Worm (Caenorhabditis elegans) whole organism, L2 larva: ENCODE data around the gene sptl-1.
A peak's percentile ranks its signal among the peaks of the same experiment; 100 is the strongest.
"Not testable (repeated sequence)": the region's sequence is repeated elsewhere in the genome, so short reads cannot be mapped to it uniquely, and the experiment has no call there.

Experiments
- C34F6.9 ChIP-seq: fragments of 150-350 bp; optimal IDR thresholded peaks from 2 replicates; lab custom pipeline; 2014; ENCODE audit warnings: missing biosample characterization, missing genetic modification characterization
- R02D3.7 ChIP-seq: fragments of 150-350 bp; optimal IDR thresholded peaks from 2 replicates; lab custom pipeline; 2014; ENCODE audit warnings: missing biosample characterization, missing genetic modification characterization
- Y55F3AM.14 ChIP-seq: fragments of 200-800 bp; sonication (Bioruptor generic); optimal IDR thresholded peaks from 2 replicates; lab custom pipeline; 2018; ENCODE audit warnings: mild to moderate bottlenecking, missing genetic modification characterization, missing compliant biosample characterization
- alr-1 ChIP-seq: fragments of 150-350 bp; optimal IDR thresholded peaks from 2 replicates; lab custom pipeline; 2014; ENCODE audit warnings: missing biosample characterization, missing genetic modification characterization
- ama-1 ChIP-seq: fragments of 150-350 bp; optimal IDR thresholded peaks from 2 replicates; lab custom pipeline; 2018; ENCODE audit warnings: inconsistent platforms
- blmp-1 ChIP-seq: sonication (generic microtip); optimal IDR thresholded peaks from 2 replicates; lab custom pipeline; 2017; ENCODE audit warnings: missing genetic modification characterization, mild to moderate bottlenecking, missing compliant biosample characterization, antibody characterized with exemption, moderate library complexity; ENCODE audit not compliant: insufficient read depth
- ceh-82 ChIP-seq: fragments of 150-350 bp; optimal IDR thresholded peaks from 2 replicates; lab custom pipeline; 2014; ENCODE audit warnings: missing biosample characterization, missing genetic modification characterization
- crh-2 ChIP-seq: sonication (generic microtip); optimal IDR thresholded peaks from 2 replicates; lab custom pipeline; 2017; ENCODE audit warnings: missing biosample characterization, missing genetic modification characterization
- elt-1 ChIP-seq: fragments of 150-350 bp; optimal IDR thresholded peaks from 2 replicates; lab custom pipeline; 2014; ENCODE audit warnings: missing biosample characterization, missing genetic modification characterization
- elt-3 ChIP-seq: sonication (generic microtip); optimal IDR thresholded peaks from 2 replicates; lab custom pipeline; 2017; ENCODE audit warnings: missing biosample characterization, missing genetic modification characterization
- fos-1 ChIP-seq: fragments of 150-350 bp; optimal IDR thresholded peaks from 2 replicates; lab custom pipeline; 2014; ENCODE audit warnings: missing biosample characterization, missing genetic modification characterization
- gmeb-1 ChIP-seq: fragments of 150-350 bp; optimal IDR thresholded peaks from 2 replicates; lab custom pipeline; 2014; ENCODE audit warnings: missing biosample characterization, missing genetic modification characterization
- lin-11 ChIP-seq: fragments of 150-350 bp; sonication (generic microtip); optimal IDR thresholded peaks from 2 replicates; lab custom pipeline; 2014; ENCODE audit warnings: missing biosample characterization, missing genetic modification characterization, inconsistent platforms, mixed read lengths
- lin-13 ChIP-seq: fragments of 150-350 bp; optimal IDR thresholded peaks from 2 replicates; lab custom pipeline; 2014; ENCODE audit warnings: missing biosample characterization, missing genetic modification reagents, missing genetic modification characterization
- lsy-2 ChIP-seq, 2 experiments: fragments of 150-350 bp in 1 of 2; sonication (generic microtip) in 1 of 2; optimal IDR thresholded peaks; 2 replicates each; lab custom pipeline; 2014 to 2017; ENCODE audit warnings: missing biosample characterization in 2 of 2, missing genetic modification characterization in 2 of 2
- mab-5 ChIP-seq: fragments of 150-350 bp; optimal IDR thresholded peaks from 2 replicates; lab custom pipeline; 2014; ENCODE audit warnings: missing biosample characterization, missing genetic modification characterization
- mbf-1 ChIP-seq: sonication (generic microtip); optimal IDR thresholded peaks from 2 replicates; lab custom pipeline; 2017; ENCODE audit warnings: missing biosample characterization, missing genetic modification characterization
- nhr-11 ChIP-seq: fragments of 150-350 bp; optimal IDR thresholded peaks from 2 replicates; lab custom pipeline; 2014; ENCODE audit warnings: missing biosample characterization, missing genetic modification characterization
- nhr-12 ChIP-seq: fragments of 150-350 bp; optimal IDR thresholded peaks from 2 replicates; lab custom pipeline; 2014; ENCODE audit warnings: missing biosample characterization, missing genetic modification characterization
- nhr-21 ChIP-seq: fragments of 150-350 bp; optimal IDR thresholded peaks from 2 replicates; lab custom pipeline; 2014; ENCODE audit warnings: missing biosample characterization, missing genetic modification characterization
- nhr-237 ChIP-seq: fragments of 150-350 bp; optimal IDR thresholded peaks from 2 replicates; lab custom pipeline; 2014; ENCODE audit warnings: missing biosample characterization, missing genetic modification characterization
- nhr-25 ChIP-seq: fragments of 150-350 bp; sonication (generic microtip); optimal IDR thresholded peaks from 3 replicates; lab custom pipeline; 2014; ENCODE audit warnings: missing biosample characterization, missing genetic modification characterization
- nhr-6 ChIP-seq: fragments of 150-350 bp; optimal IDR thresholded peaks from 2 replicates; lab custom pipeline; 2014; ENCODE audit warnings: missing biosample characterization, missing genetic modification characterization
- nhr-77 ChIP-seq: fragments of 150-350 bp; optimal IDR thresholded peaks from 2 replicates; lab custom pipeline; 2014; ENCODE audit warnings: missing biosample characterization, missing genetic modification characterization
- peb-1 ChIP-seq: fragments of 150-350 bp; optimal IDR thresholded peaks from 2 replicates; lab custom pipeline; 2014; ENCODE audit warnings: missing biosample characterization, missing genetic modification characterization
- sem-4 ChIP-seq: fragments of 150-350 bp; optimal IDR thresholded peaks from 2 replicates; lab custom pipeline; 2014; ENCODE audit warnings: missing biosample characterization, missing genetic modification reagents, missing genetic modification characterization
- sma-3 ChIP-seq: sonication (generic microtip); optimal IDR thresholded peaks from 2 replicates; lab custom pipeline; 2016; ENCODE audit warnings: missing genetic modification reagents, missing genetic modification characterization, missing compliant biosample characterization
- sma-9 ChIP-seq, 2 experiments: fragments of 150-350 bp in 1 of 2; sonication (generic microtip) in 1 of 2; optimal IDR thresholded peaks; 2 replicates each; lab custom pipeline; 2014 to 2016; ENCODE audit warnings: missing genetic modification characterization in 2 of 2, mild to moderate bottlenecking in 1 of 2, missing biosample characterization in 1 of 2, missing compliant biosample characterization in 1 of 2, missing genetic modification reagents in 1 of 2, moderate library complexity in 1 of 2
- snpc-4 ChIP-seq: fragments of 150-350 bp; optimal IDR thresholded peaks from 2 replicates; lab custom pipeline; 2014; ENCODE audit warnings: missing biosample characterization, missing genetic modification characterization
- unc-39 ChIP-seq: fragments of 150-350 bp; optimal IDR thresholded peaks from 2 replicates; lab custom pipeline; 2014; ENCODE audit warnings: missing biosample characterization, missing genetic modification characterization
- unc-55 ChIP-seq: fragments of 150-350 bp; sonication (generic microtip); optimal IDR thresholded peaks from 3 replicates; lab custom pipeline; 2014; ENCODE audit warnings: missing biosample characterization, missing genetic modification reagents, missing genetic modification characterization
- zag-1 ChIP-seq: fragments of 150-350 bp; optimal IDR thresholded peaks from 2 replicates; lab custom pipeline; 2014; ENCODE audit warnings: missing biosample characterization, missing genetic modification characterization
- ztf-1 ChIP-seq: fragments of 200-800 bp; sonication (Bioruptor generic); conservative IDR thresholded peaks from 2 replicates; pipeline ENCODE4 v1.3.6; 2022; ENCODE audit warnings: missing genetic modification characterization, missing compliant biosample characterization
- ztf-11 ChIP-seq: sonication (generic microtip); optimal IDR thresholded peaks from 2 replicates; lab custom pipeline; 2017; ENCODE audit warnings: missing biosample characterization, missing genetic modification characterization
- ztf-4 ChIP-seq: fragments of 150-350 bp; optimal IDR thresholded peaks from 2 replicates; lab custom pipeline; 2014; ENCODE audit warnings: missing biosample characterization, missing genetic modification characterization

sptl-1 gene

ce11 chrII:91419-91818 lies 40.0 kb downstream of the sptl-1 start, which contains the start of gene mcat-1:
TSS of gene mcat-1 (minus strand) at chrII:91519.
- TF ChIP-seq ceh-82 (tag; lab: Kevin White, UChicago) (no peak), nhr-237 (tag; lab: Kevin White, UChicago) (no peak), unc-39 (tag; lab: Kevin White, UChicago) (no peak)

ce11 chrII:95177-95576 lies 43.7 kb downstream of the sptl-1 start, which contains the start of gene C50D2.7:
TSS of gene C50D2.7 (minus strand) at chrII:95277.
- no peak for TF ChIP-seq nhr-11 (tag; lab: Kevin White, UChicago)
- TF ChIP-seq mab-5 (tag; lab: Kevin White, UChicago): no peak
- no peak for TF ChIP-seq zag-1 (tag; lab: Kevin White, UChicago)
- no peak for TF ChIP-seq ztf-4
- no peak for TF ChIP-seq nhr-77
- no peak for TF ChIP-seq elt-3 (tag; lab: Kevin White, UChicago)

DNA sequence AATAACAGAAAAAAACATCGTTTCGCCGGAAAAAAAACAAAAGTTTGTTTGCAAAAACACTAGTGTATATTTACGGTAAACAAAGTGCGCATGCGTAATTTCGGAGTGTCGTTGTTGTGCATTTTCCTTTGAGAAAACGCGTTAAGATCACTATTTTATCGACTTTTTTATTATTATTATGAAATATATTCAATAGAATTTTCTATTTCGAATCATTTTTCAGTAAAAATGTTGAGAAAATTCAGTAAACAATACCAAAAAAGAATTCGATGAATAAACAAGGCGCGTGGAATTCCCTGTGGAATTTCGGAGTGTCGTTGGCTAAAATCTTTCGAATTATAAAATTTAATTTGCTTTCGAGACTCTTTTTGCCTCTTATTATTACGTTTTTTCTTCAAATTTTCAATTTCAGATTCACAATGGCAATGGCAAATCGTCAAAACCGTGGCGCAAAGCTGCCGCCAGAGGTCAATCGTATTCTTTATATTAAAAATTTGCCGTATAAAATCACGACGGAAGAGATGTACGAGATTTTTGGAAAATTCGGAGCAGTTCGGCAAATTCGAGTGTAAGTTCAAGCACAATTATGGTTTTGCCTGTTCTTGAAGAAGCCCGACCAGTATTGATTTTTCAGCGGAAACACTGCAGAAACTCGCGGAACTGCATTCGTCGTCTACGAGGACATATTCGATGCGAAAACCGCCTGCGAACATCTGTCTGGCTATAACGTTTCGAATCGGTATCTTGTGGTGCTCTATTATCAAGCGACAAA lies 46.7 kb downstream of the sptl-1 start, which contains the start of the genes luc-7L3 and sftb-6:
luc-7L3 (minus strand) TSS at position 36 of the 772 bp plus-strand sequence.
sftb-6 (plus strand) TSS at position 413 of the 772 bp plus-strand sequence.
- TF ChIP-seq lin-11 (no peak), ztf-4 (no peak), C34F6.9 (tag; lab: Kevin White, UChicago) (peak; percentile 78), sma-3 (GFP tag; lab: Kevin White, UChicago) (peak; percentile 52), unc-55 (GFP tag; lab: Kevin White, UChicago) (peak; percentile 74), peb-1 (tag; lab: Kevin White, UChicago) (no peak), Y55F3AM.14 (GFP tag; lab: Kevin White, UChicago) (no peak), nhr-21 (tag; lab: Kevin White, UChicago) (peak; percentile 19), nhr-6 (tag; lab: Kevin White, UChicago) (peak; percentile 20), R02D3.7 (peak; percentile 93), nhr-12 (tag; lab: Kevin White, UChicago) (no peak), crh-2 (tag; lab: Kevin White, UChicago) (peak; percentile 40), fos-1 (no peak), sem-4 (tag; lab: Kevin White, UChicago) (no peak), ama-1 (lab: Kevin White, UChicago) (no peak), nhr-25 (tag; lab: Kevin White, UChicago) (peak; percentile 43), unc-39 (tag; lab: Kevin White, UChicago) (no peak), lsy-2 (tag; optimal IDR thresholded peaks at IDR 0.05; lab: Kevin White, UChicago) (peak; percentile 54 to 83), nhr-11 (tag; lab: Kevin White, UChicago) (no peak), gmeb-1 (tag; lab: Kevin White, UChicago) (peak; percentile 74), mbf-1 (tag; lab: Kevin White, UChicago) (no peak), sma-9 (GFP tag; optimal IDR thresholded peaks at IDR 0.05; lab: Kevin White, UChicago) (no peak), sma-9 (tag; optimal IDR thresholded peaks at IDR 0.05; lab: Kevin White, UChicago) (no peak), lin-13 (GFP tag; lab: Kevin White, UChicago) (peak; percentile 57), ztf-11 (tag; lab: Kevin White, UChicago) (no peak), ztf-1 (GFP tag; lab: Robert Waterston, UW) (no peak), alr-1 (tag; lab: Kevin White, UChicago) (no peak), snpc-4 (tag; lab: Kevin White, UChicago) (no peak), elt-1 (tag; lab: Kevin White, UChicago) (no peak), elt-3 (tag; lab: Kevin White, UChicago) (no peak)
- TF ChIP-seq, all 48 proteins: peak for 11

DNA sequence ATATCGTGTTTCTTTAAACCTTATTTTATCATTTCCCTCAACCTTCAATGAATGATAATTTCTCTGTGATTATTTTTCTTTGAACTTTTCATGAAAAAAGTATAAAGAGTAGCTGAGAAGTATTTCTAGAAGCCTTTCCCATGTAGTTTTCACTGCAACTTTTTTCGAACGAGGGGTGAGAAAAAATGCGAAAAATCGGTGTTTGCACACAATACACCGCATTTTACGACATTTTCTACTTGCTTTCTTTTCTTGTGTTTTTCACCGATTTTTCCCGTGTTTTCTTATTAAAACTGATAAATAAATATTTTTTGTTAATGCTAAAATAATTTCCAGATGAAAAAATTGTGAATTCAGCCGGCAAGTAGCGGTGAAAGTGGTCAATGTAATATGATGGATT lies 47.4 kb downstream of the sptl-1 start, which contains the start of gene C50D2.10:
C50D2.10 (plus strand) TSS at position 245 of the 400 bp plus-strand sequence.
- not testable (repeated sequence) for TF ChIP-seq alr-1, sem-4, blmp-1 (tag; lab: Kevin White, UChicago)
